Fruit fly (Drosophila melanogaster): ENCODE results near the gene Rbp1.
A peak's percentile ranks its signal among the peaks of the same experiment; 100 is the strongest.

Rbp1 gene

dm6 chr3R:10784058-10784499, at the start of gene Rbp1, which contains the start of gene mRpL37:
Gene Rbp1, plus strand, starts transcription at chr3R:10784383.
Gene mRpL37, minus strand, starts transcription at chr3R:10784092.
- TF ChIP-seq Hr4 (GFP tag; optimal IDR thresholded peaks at IDR 0.05) (peak; percentile 69), dac (GFP tag; optimal IDR thresholded peaks at IDR 0.05) (no peak), CG3032 (tag; optimal IDR thresholded peaks at IDR 0.05) (peak; percentile 89), Sox14 (GFP tag; optimal IDR thresholded peaks at IDR 0.05) (peak; percentile 65), CG10631 (GFP tag; optimal IDR thresholded peaks at IDR 0.05) (peak; percentile 74), salr (GFP tag; optimal IDR thresholded peaks at IDR 0.05) (no peak), Gug (GFP tag; IDR thresholded peaks at IDR 0.05) (peak; percentile 16; the same call in 1 of the 2 replicates), CG1621 (tag; optimal IDR thresholded peaks at IDR 0.05) (no peak), CG11762 (GFP tag; optimal IDR thresholded peaks at IDR 0.05; ENCODE audit: insufficient read depth) (peak; percentile 36), Blimp-1 (GFP tag; optimal IDR thresholded peaks at IDR 0.05) (peak; percentile 26), CG7368 (GFP tag; optimal IDR thresholded peaks at IDR 0.05) (no peak), lz (GFP tag; optimal IDR thresholded peaks at IDR 0.05) (peak; percentile 77), CG16779 (tag; optimal IDR thresholded peaks at IDR 0.05) (no peak), CG10669 (GFP tag; optimal IDR thresholded peaks at IDR 0.05) (no peak), Hr39 (GFP tag; optimal IDR thresholded peaks at IDR 0.05) (peak; percentile 72), Eip93F (GFP tag; optimal IDR thresholded peaks at IDR 0.05) (no peak), cyc (GFP tag; optimal IDR thresholded peaks at IDR 0.05) (peak; percentile 74), acj6 (GFP tag; optimal IDR thresholded peaks at IDR 0.05) (peak; percentile 72), Met (GFP tag; optimal IDR thresholded peaks at IDR 0.05) (no peak), svp (GFP tag) (no peak), Sox15 (GFP tag; optimal IDR thresholded peaks at IDR 0.05) (peak; percentile 67), Ets96B (tag; optimal IDR thresholded peaks at IDR 0.05) (peak; percentile 82), spab (GFP tag; optimal IDR thresholded peaks at IDR 0.05) (no peak), Eip78C (GFP tag) (peak; percentile 78), OdsH (GFP tag; optimal IDR thresholded peaks at IDR 0.05) (peak; percentile 74), Eip75B (GFP tag; optimal IDR thresholded peaks at IDR 0.05) (no peak), CG8319 (GFP tag; optimal IDR thresholded peaks at IDR 0.05) (no peak), CG6808 (GFP tag; optimal IDR thresholded peaks at IDR 0.05) (no peak), CG6854 (GFP tag; optimal IDR thresholded peaks at IDR 0.05) (no peak), CG32006 (GFP tag; optimal IDR thresholded peaks at IDR 0.05) (no peak), achi (GFP tag; optimal IDR thresholded peaks at IDR 0.05) (no peak), topi (GFP tag; optimal IDR thresholded peaks at IDR 0.05) (peak; percentile 65), CG9139 (GFP tag; optimal IDR thresholded peaks at IDR 0.05) (no peak), eg (GFP tag; IDR thresholded peaks at IDR 0.05) (no peak), fd85E (GFP tag; optimal IDR thresholded peaks at IDR 0.05) (no peak), CG4318 (GFP tag; optimal IDR thresholded peaks at IDR 0.05) (peak; percentile 58), esn (GFP tag; optimal IDR thresholded peaks at IDR 0.05) (peak; percentile 73), vri (GFP tag; optimal IDR thresholded peaks at IDR 0.05) (no peak), CG6276 (GFP tag; optimal IDR thresholded peaks at IDR 0.05) (no peak), Ets21C (GFP tag; optimal IDR thresholded peaks at IDR 0.05) (peak; percentile 62), CG34406 (GFP tag; optimal IDR thresholded peaks at IDR 0.05) (no peak), fkh (GFP tag; optimal IDR thresholded peaks at IDR 0.05) (no peak), net (GFP tag; optimal IDR thresholded peaks at IDR 0.05) (no peak), Lpt (GFP tag; optimal IDR thresholded peaks at IDR 0.05) (peak; percentile 20), Sox102F (GFP tag; optimal IDR thresholded peaks at IDR 0.05) (no peak), CG8632 (GFP tag; optimal IDR thresholded peaks at IDR 0.05) (peak; percentile 52), CG15336 (GFP tag; IDR thresholded peaks at IDR 0.05) (no peak), CG8119 (GFP tag; IDR thresholded peaks at IDR 0.05) (no peak), CG31627 (GFP tag; optimal IDR thresholded peaks at IDR 0.05) (peak; percentile 77), Smox (GFP tag; optimal IDR thresholded peaks at IDR 0.05) (peak; percentile 70), CG11294 (GFP tag; IDR thresholded peaks at IDR 0.05) (peak; percentile 44; the same call in 1 of the 2 replicates), CG6163 (GFP tag; IDR thresholded peaks at IDR 0.05) (no peak), CG3919 (GFP tag; optimal IDR thresholded peaks at IDR 0.05) (no peak)

All from whole organism, prepupa.